Fruit fly (Drosophila melanogaster) whole organism, embryonic: Measurements from ENCODE around the gene TrpRS.

Source experiments
- Aef1 ChIP-seq: fragments of 200-800 bp; sonication (Bioruptor generic); IDR thresholded peaks from 3 replicates; pipeline ENCODE4 v1.3.6; 2022; ENCODE audit warnings: missing biosample characterization, missing genetic modification characterization
- BEAF-32 ChIP-seq: fragments of 200-800 bp; sonication (Bioruptor generic); optimal IDR thresholded peaks from 3 replicates; lab custom pipeline; 2017; ENCODE audit warnings: missing biosample characterization, missing genetic modification characterization, mild to moderate bottlenecking, moderate library complexity, missing genetic modification reagents
- Bteb2 ChIP-seq: fragments of 200-800 bp; sonication (Bioruptor generic); optimal IDR thresholded peaks from 2 replicates; lab custom pipeline; 2016; ENCODE audit warnings: missing biosample characterization, missing genetic modification characterization
- CG10209 ChIP-seq: fragments of 200-800 bp; sonication (Bioruptor generic); optimal IDR thresholded peaks from 3 replicates; lab custom pipeline; 2017; ENCODE audit warnings: missing biosample characterization, mild to moderate bottlenecking, missing genetic modification characterization, missing genetic modification reagents
- CG12391 ChIP-seq: fragments of 200-800 bp; sonication (Bioruptor generic); optimal IDR thresholded peaks from 3 replicates; lab custom pipeline; 2018; ENCODE audit warnings: missing biosample characterization, mild to moderate bottlenecking, missing genetic modification characterization, moderate library complexity
- CG13894 ChIP-seq: fragments of 200-800 bp; sonication (Bioruptor generic); optimal IDR thresholded peaks from 3 replicates; lab custom pipeline; 2018; ENCODE audit warnings: missing biosample characterization, mild to moderate bottlenecking, missing genetic modification characterization, moderate library complexity
- CG16779 ChIP-seq: fragments of 200-800 bp; sonication (Bioruptor generic); IDR thresholded peaks from 2 replicates; pipeline ENCODE4 v1.3.6; 2022; ENCODE audit warnings: missing biosample characterization, missing genetic modification characterization
- CG1832 ChIP-seq: fragments of 200-800 bp; sonication (Bioruptor generic); optimal IDR thresholded peaks from 2 replicates; lab custom pipeline; 2017; ENCODE audit warnings: missing biosample characterization, mild to moderate bottlenecking, missing genetic modification characterization, inconsistent platforms
- CG2129 ChIP-seq: fragments of 200-800 bp; sonication (Bioruptor generic); IDR thresholded peaks from 2 replicates; pipeline ENCODE4 v1.3.6; 2022; ENCODE audit warnings: missing biosample characterization, missing genetic modification characterization; ENCODE audit not compliant: partially characterized antibody
- CG32767 ChIP-seq: fragments of 200-800 bp; sonication (Bioruptor generic); IDR thresholded peaks from 2 replicates; pipeline ENCODE4 v1.3.6; 2022; ENCODE audit warnings: missing biosample characterization, missing genetic modification characterization
- CG3726 ChIP-seq: fragments of 200-800 bp; sonication (Bioruptor generic); IDR thresholded peaks from 3 replicates; pipeline ENCODE4, ENCODE4 v1.3.6; 2022; ENCODE audit warnings: missing biosample characterization, missing genetic modification characterization
- CG4730 ChIP-seq: fragments of 200-800 bp; sonication (Bioruptor generic); IDR thresholded peaks from 2 replicates; pipeline ENCODE4 v1.3.6; 2022; ENCODE audit warnings: missing biosample characterization, missing genetic modification characterization
- CG6254 ChIP-seq: fragments of 200-800 bp; sonication (Bioruptor generic); optimal IDR thresholded peaks from 3 replicates; lab custom pipeline; 2017; ENCODE audit warnings: mild to moderate bottlenecking, missing biosample characterization, missing genetic modification reagents, missing genetic modification characterization
- CG6765 ChIP-seq: fragments of 200-800 bp; sonication (Bioruptor generic); optimal IDR thresholded peaks from 3 replicates; lab custom pipeline; 2017; ENCODE audit warnings: missing biosample characterization, mild to moderate bottlenecking, missing genetic modification characterization
- CG7928 ChIP-seq: fragments of 200-800 bp; sonication (Bioruptor generic); optimal IDR thresholded peaks from 2 replicates; lab custom pipeline; 2017; ENCODE audit warnings: missing biosample characterization, mild to moderate bottlenecking, missing genetic modification characterization
- CG8281 ChIP-seq: fragments of 200-800 bp; sonication (Bioruptor generic); optimal IDR thresholded peaks from 2 replicates; lab custom pipeline; 2018; ENCODE audit warnings: missing biosample characterization, mild to moderate bottlenecking, missing genetic modification characterization, moderate library complexity
- CkIIα-i1 ChIP-seq: fragments of 200-800 bp; sonication (Bioruptor generic); IDR thresholded peaks from 2 replicates; pipeline ENCODE4 v1.3.6; 2022; ENCODE audit warnings: missing biosample characterization, missing genetic modification characterization
- CrebB ChIP-seq: fragments of 200-800 bp; sonication (Bioruptor generic); optimal IDR thresholded peaks from 3 replicates; lab custom pipeline; 2018; ENCODE audit warnings: missing biosample characterization, mild to moderate bottlenecking, missing genetic modification characterization
- Dek ChIP-seq: fragments of 200-800 bp; sonication (Bioruptor generic); optimal IDR thresholded peaks from 3 replicates; lab custom pipeline; 2019; ENCODE audit warnings: missing biosample characterization, mild to moderate bottlenecking, missing genetic modification characterization, moderate library complexity
- Ets97D ChIP-seq: fragments of 200-800 bp; sonication (Bioruptor generic); optimal IDR thresholded peaks from 3 replicates; lab custom pipeline; 2016; ENCODE audit warnings: missing biosample characterization, missing genetic modification characterization
- H2.0 ChIP-seq: fragments of 200-800 bp; sonication (Bioruptor generic); IDR thresholded peaks from 2 replicates; pipeline ENCODE4 v1.3.6; 2022; ENCODE audit warnings: missing biosample characterization, missing genetic modification characterization
- HHEX ChIP-seq: fragments of 200-800 bp; sonication (Bioruptor generic); optimal IDR thresholded peaks from 3 replicates; lab custom pipeline; 2017; ENCODE audit warnings: missing biosample characterization, mild to moderate bottlenecking, missing genetic modification characterization, missing genetic modification reagents
- HLHmδ ChIP-seq: fragments of 200-800 bp; sonication (Bioruptor generic); optimal IDR thresholded peaks from 2 replicates; lab custom pipeline; 2018; ENCODE audit warnings: missing biosample characterization, mild to moderate bottlenecking, missing genetic modification characterization, moderate library complexity
- Hand ChIP-seq: fragments of 200-800 bp; sonication (Bioruptor generic); optimal IDR thresholded peaks from 2 replicates; lab custom pipeline; 2017; ENCODE audit warnings: mild to moderate bottlenecking, missing biosample characterization, missing genetic modification reagents, missing genetic modification characterization
- Hr78 ChIP-seq, 2 experiments: fragments of 200-800 bp in 1 of 2; fragments of >200 bp in 1 of 2; sonication (Bioruptor generic) in 1 of 2; optimal IDR thresholded peaks; 2 replicates each; lab custom pipeline; 2017 to 2019; ENCODE audit warnings: missing biosample characterization in 2 of 2, missing genetic modification characterization in 2 of 2, mild to moderate bottlenecking in 1 of 2, moderate library complexity in 1 of 2
- Hsf ChIP-seq: fragments of 200-800 bp; sonication (Bioruptor generic); optimal IDR thresholded peaks from 3 replicates; lab custom pipeline; 2016; ENCODE audit warnings: missing biosample characterization, missing genetic modification characterization
- MBD-R2 ChIP-seq: fragments of 200-800 bp; sonication (Bioruptor generic); IDR thresholded peaks from 2 replicates; pipeline ENCODE4 v1.3.6; 2022; ENCODE audit warnings: missing biosample characterization, missing genetic modification characterization
- Mrtf ChIP-seq: fragments of 200-800 bp; sonication (Bioruptor generic); IDR thresholded peaks from 3 replicates; pipeline ENCODE4 v1.3.6; 2022; ENCODE audit warnings: missing biosample characterization, missing genetic modification characterization
- Poxn ChIP-seq: fragments of 200-800 bp; sonication (Bioruptor generic); IDR thresholded peaks from 2 replicates; pipeline ENCODE4 v1.3.6; 2022; ENCODE audit warnings: missing biosample characterization, missing genetic modification characterization
- TFAM ChIP-seq: fragments of 200-800 bp; sonication (Bioruptor generic); optimal IDR thresholded peaks from 2 replicates; lab custom pipeline; 2017; ENCODE audit warnings: missing biosample characterization, missing genetic modification characterization, inconsistent platforms
- Taf1 ChIP-seq: fragments of 200-800 bp; sonication (Bioruptor generic); IDR thresholded peaks from 2 replicates; pipeline ENCODE4 v1.3.6; 2022; ENCODE audit warnings: missing biosample characterization, missing genetic modification characterization
- YL-1 ChIP-seq: fragments of 200-800 bp; sonication (Bioruptor generic); optimal IDR thresholded peaks from 3 replicates; lab custom pipeline; 2017; ENCODE audit warnings: missing biosample characterization, mild to moderate bottlenecking, missing genetic modification characterization
- al ChIP-seq: fragments of 200-800 bp; sonication (Bioruptor generic); IDR thresholded peaks from 2 replicates; pipeline ENCODE4 v1.3.6; 2022; ENCODE audit warnings: missing biosample characterization, missing genetic modification characterization
- bbx ChIP-seq: fragments of 200-800 bp; sonication (Bioruptor generic); IDR thresholded peaks from 2 replicates; pipeline ENCODE4 v1.3.6; 2022; ENCODE audit warnings: missing biosample characterization, missing genetic modification characterization; ENCODE audit not compliant: partially characterized antibody
- dpn ChIP-seq, 2 experiments: fragments of 200-800 bp; sonication (Bioruptor generic); optimal IDR thresholded peaks; 3 replicates each; lab custom pipeline; 2016; ENCODE audit warnings: missing biosample characterization in 2 of 2, missing genetic modification characterization in 2 of 2
- gem ChIP-seq: fragments of 200-800 bp; sonication (Bioruptor generic); optimal IDR thresholded peaks from 2 replicates; lab custom pipeline; 2019; ENCODE audit warnings: missing biosample characterization, mild to moderate bottlenecking, missing genetic modification characterization, moderate library complexity
- gsb ChIP-seq: fragments of 200-800 bp; sonication (Bioruptor generic); IDR thresholded peaks from 2 replicates; pipeline ENCODE4 v1.3.6; 2022; ENCODE audit warnings: missing biosample characterization, missing genetic modification characterization
- gsb-n ChIP-seq: fragments of 200-800 bp; sonication (Bioruptor generic); optimal IDR thresholded peaks from 3 replicates; lab custom pipeline; 2018; ENCODE audit warnings: missing biosample characterization, mild to moderate bottlenecking, missing genetic modification characterization
- her ChIP-seq: fragments of 200-800 bp; sonication (Bioruptor generic); optimal IDR thresholded peaks from 2 replicates; lab custom pipeline; 2016; ENCODE audit warnings: missing biosample characterization, missing genetic modification characterization
- insv ChIP-seq, 2 experiments: fragments of 200-800 bp; sonication (Bioruptor generic); optimal IDR thresholded peaks; 3 replicates each; lab custom pipeline; 2016 to 2018; ENCODE audit warnings: missing biosample characterization in 2 of 2, missing genetic modification characterization in 2 of 2
- lilli ChIP-seq: fragments of 200-800 bp; sonication (Bioruptor generic); optimal IDR thresholded peaks from 3 replicates; lab custom pipeline; 2016; ENCODE audit warnings: missing biosample characterization, missing genetic modification characterization
- peb ChIP-seq: fragments of 200-800 bp; sonication (Bioruptor generic); IDR thresholded peaks from 2 replicates; pipeline ENCODE4 v1.3.6; 2022; ENCODE audit warnings: missing biosample characterization, missing genetic modification characterization
- psq ChIP-seq: fragments of 200-800 bp; sonication (Bioruptor generic); optimal IDR thresholded peaks from 2 replicates; lab custom pipeline; 2017; ENCODE audit warnings: missing biosample characterization, missing genetic modification characterization
- rib ChIP-seq: fragments of 200-800 bp; sonication (Bioruptor generic); IDR thresholded peaks from 2 replicates; pipeline ENCODE4 v1.3.6; 2022; ENCODE audit warnings: missing biosample characterization, missing genetic modification characterization
- slp2 ChIP-seq: fragments of 200-800 bp; sonication (Bioruptor generic); optimal IDR thresholded peaks from 2 replicates; lab custom pipeline; 2016; ENCODE audit warnings: missing biosample characterization, missing genetic modification characterization
- sqz ChIP-seq: fragments of 200-800 bp; sonication (Bioruptor generic); optimal IDR thresholded peaks from 3 replicates; lab custom pipeline; 2018; ENCODE audit warnings: missing biosample characterization, mild to moderate bottlenecking, missing genetic modification characterization
- tin ChIP-seq: fragments of 200-800 bp; sonication (Bioruptor generic); optimal IDR thresholded peaks from 3 replicates; lab custom pipeline; 2016; ENCODE audit warnings: missing biosample characterization, missing genetic modification characterization
- usp ChIP-seq: fragments of >200 bp; optimal IDR thresholded peaks from 2 replicates; lab custom pipeline; 2017; ENCODE audit warnings: missing biosample characterization, missing genetic modification characterization
- zfh2 ChIP-seq: fragments of 200-800 bp; sonication (Bioruptor generic); optimal IDR thresholded peaks from 2 replicates; lab custom pipeline; 2016; ENCODE audit warnings: missing biosample characterization, missing genetic modification characterization

Gene TrpRS

DNA sequence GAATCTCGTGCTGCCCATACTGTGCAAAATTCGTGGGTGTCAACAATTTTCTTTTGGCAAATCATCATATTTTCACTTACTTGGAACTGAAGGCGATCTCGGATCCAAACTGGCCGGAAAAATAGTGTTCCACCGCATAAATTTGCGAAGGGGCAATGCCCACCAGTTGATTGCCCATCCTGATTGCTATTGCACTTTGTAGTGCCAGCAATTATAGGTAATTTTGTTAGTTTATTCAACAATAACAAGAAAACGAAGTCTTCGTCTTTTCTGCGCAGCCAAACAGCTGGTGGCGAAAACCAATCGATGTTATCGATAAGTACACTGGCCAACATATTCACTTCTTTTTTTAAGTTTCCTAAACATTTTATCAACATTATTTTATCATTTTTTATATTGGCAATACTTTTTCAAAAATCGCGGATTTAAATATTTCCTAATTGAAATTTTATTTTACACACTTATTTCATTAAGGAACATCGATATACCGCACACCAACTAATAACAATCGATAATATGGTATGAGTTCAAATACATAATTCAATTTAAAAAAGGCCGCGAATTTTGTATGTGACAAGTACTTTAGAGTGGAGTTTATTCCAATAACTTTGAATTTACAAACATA is 21.0 kb downstream of the TrpRS start, which contains the start of gene Vps15 (continued):
- TF ChIP-seq gsb (no peak), Mrtf (GFP tag; lab: Robert Waterston, UW) (peak; percentile 33; the same call in 1 of the 3 replicates), TFAM (GFP tag; lab: Kevin White, UChicago) (no peak), CG6254 (GFP tag; lab: Kevin White, UChicago) (peak; percentile 4), CG8281 (tag; lab: Kevin White, UChicago) (peak; percentile 43), gem (peak; percentile 93), CG1832 (GFP tag; lab: Kevin White, UChicago) (no peak), bbx (GFP tag; lab: Robert Waterston, UW) (peak; percentile 73), al (peak; percentile 75), insv (GFP tag; optimal IDR thresholded peaks at IDR 0.05; lab: Kevin White, UChicago) (no peak), sqz (GFP tag; lab: Kevin White, UChicago) (no peak), CG10209 (GFP tag; lab: Kevin White, UChicago) (peak; percentile 58), H2.0 (GFP tag; lab: Robert Waterston, UW) (peak; percentile 48), CkIIα-i1 (no peak), gsb-n (tag; lab: Kevin White, UChicago) (peak; percentile 77), Poxn (no peak), usp (GFP tag; lab: Kevin White, UChicago) (no peak), HHEX (peak; percentile 58), zfh2 (peak; percentile 37), CG7928 (GFP tag; lab: Kevin White, UChicago) (peak; percentile 32), CG2129 (peak; percentile 85), Aef1 (peak; percentile 65; the same call in 2 of the 3 replicates), slp2 (GFP tag; lab: Kevin White, UChicago) (peak; percentile 65), her (GFP tag; lab: Kevin White, UChicago) (peak; percentile 47), BEAF-32 (GFP tag; lab: Kevin White, UChicago) (peak; percentile 83), CrebB (tag; lab: Kevin White, UChicago) (peak; percentile 69), CG12391 (tag; lab: Kevin White, UChicago) (peak; percentile 93), CG6765 (GFP tag; lab: Kevin White, UChicago) (peak; percentile 47), Taf1 (GFP tag; lab: Robert Waterston, UW) (peak; percentile 61), CG16779 (0 out of 2 replicates have a peak, but pooled peaks have one; percentile 31), CG4730 (GFP tag; lab: Robert Waterston, UW) (0 out of 2 replicates have a peak, but pooled peaks have one; percentile 13), psq (GFP tag; lab: Kevin White, UChicago) (peak; percentile 15), Hand (GFP tag; lab: Kevin White, UChicago) (peak; percentile 27), Hsf (GFP tag; lab: Kevin White, UChicago) (peak; percentile 76), lilli (GFP tag; lab: Kevin White, UChicago) (peak; percentile 82), MBD-R2 (GFP tag; lab: Robert Waterston, UW) (peak; percentile 73), Hr78 (GFP tag; optimal IDR thresholded peaks at IDR 0.05; lab: Kevin White, UChicago) (peak in 1 of 2 experiments; percentile 49), tin (GFP tag; lab: Kevin White, UChicago) (peak; percentile 74), CG13894 (tag; lab: Kevin White, UChicago) (peak; percentile 80), YL-1 (peak; percentile 32), Dek (tag; lab: Kevin White, UChicago) (peak; percentile 75), peb (GFP tag; lab: Robert Waterston, UW) (peak; percentile 62; the same call in 1 of the 2 replicates), dpn (GFP tag; optimal IDR thresholded peaks at IDR 0.05; lab: Kevin White, UChicago) (peak; percentile 50 to 72), CG32767 (GFP tag; lab: Robert Waterston, UW) (peak; percentile 68), Bteb2 (peak; percentile 68), Ets97D (GFP tag; lab: Kevin White, UChicago) (peak; percentile 55), rib (GFP tag; lab: Robert Waterston, UW) (no peak), HLHmδ (GFP tag; lab: Kevin White, UChicago) (no peak), CG3726 (GFP tag; lab: Robert Waterston, UW) (0 out of 3 replicates have a peak, but pooled peaks have one; percentile 37)
